Worm (Caenorhabditis elegans): Measurements from ENCODE around the gene K03B4.6.

DNA sequence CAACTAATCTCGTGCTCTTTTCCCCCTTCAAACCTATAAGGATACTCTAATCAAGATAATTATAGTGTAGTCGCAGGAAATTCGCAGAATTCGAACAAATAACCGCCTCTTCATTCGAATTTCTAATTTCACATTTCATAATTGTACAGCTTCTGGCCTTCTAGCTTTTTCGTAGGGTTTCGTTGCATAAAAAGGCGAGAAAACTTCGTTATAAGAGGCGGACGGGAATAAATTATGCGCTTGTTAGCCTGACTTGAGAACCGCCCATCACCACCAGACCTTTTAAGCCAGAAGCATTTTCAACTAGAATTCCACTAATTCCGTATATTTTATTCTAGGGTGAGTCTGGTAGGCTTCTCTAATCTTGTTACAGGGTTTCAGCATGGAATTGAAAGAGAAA, 5.7 kb upstream of the K03B4.6 start, which contains the start of gene K03B4.4:
- no peak for TF ChIP-seq rnt-1 (tag; optimal IDR thresholded peaks at IDR 0.05)
- no peak for TF ChIP-seq pat-9 (tag; optimal IDR thresholded peaks at IDR 0.05)
- TF ChIP-seq tbx-7 (tag; optimal IDR thresholded peaks at IDR 0.05) = no peak
- no peak for TF ChIP-seq ceh-24 (tag; optimal IDR thresholded peaks at IDR 0.05)
- TF ChIP-seq K09A11.1 (tag; optimal IDR thresholded peaks at IDR 0.05; ENCODE audit: insufficient read depth) = no peak
- TF ChIP-seq ceh-14 (tag; optimal IDR thresholded peaks at IDR 0.05) = no peak
